Fruit fly (Drosophila melanogaster) whole organism, wandering third instar larva: ENCODE data around the gene ppk22.

Experiments used
- Hr83 ChIP-seq: fragments of 200-300 bp; sonication (Bioruptor generic); optimal IDR thresholded peaks from 2 replicates; lab custom pipeline; 2016; ENCODE audit warnings: missing biosample characterization, mild to moderate bottlenecking, missing genetic modification characterization, moderate library complexity; ENCODE audit not compliant: poor library complexity, severe bottlenecking
- Jra ChIP-seq: sonication (Bioruptor generic); optimal IDR thresholded peaks from 2 replicates; lab custom pipeline; 2016; ENCODE audit warnings: missing biosample characterization, missing genetic modification characterization
- Myc ChIP-seq: fragments of >200 bp; optimal IDR thresholded peaks from 2 replicates; lab custom pipeline; 2017
- br ChIP-seq: fragments of 200-800 bp; sonication (Bioruptor generic); optimal IDR thresholded peaks from 2 replicates; lab custom pipeline; 2016; ENCODE audit warnings: missing biosample characterization, missing genetic modification characterization
- brk ChIP-seq: fragments of 200-800 bp; sonication (Bioruptor generic); optimal IDR thresholded peaks from 2 replicates; lab custom pipeline; 2016; ENCODE audit warnings: missing biosample characterization, mild to moderate bottlenecking, missing genetic modification characterization
- dl ChIP-seq, 2 experiments: fragments of 175-275, 200-275 bp in 1 of 2; fragments of 200-275 bp in 1 of 2; sonication (Bioruptor generic); optimal IDR thresholded peaks; lab custom pipeline; 2018; ENCODE audit warnings: mild to moderate bottlenecking in 2 of 2, missing biosample characterization in 2 of 2, missing genetic modification characterization in 2 of 2, moderate library complexity in 2 of 2; ENCODE audit not compliant: partially characterized antibody in 2 of 2, insufficient read depth in 1 of 2
- h ChIP-seq: fragments of 200-800 bp; sonication (Bioruptor generic); optimal IDR thresholded peaks from 3 replicates; lab custom pipeline; 2016; ENCODE audit warnings: missing biosample characterization, mild to moderate bottlenecking, missing genetic modification characterization
- jim ChIP-seq: fragments of 175-275, 200-325 bp; sonication (Bioruptor generic); optimal IDR thresholded peaks from 2 replicates; lab custom pipeline; 2016; ENCODE audit warnings: missing biosample characterization, mild to moderate bottlenecking, missing genetic modification characterization
- lola ChIP-seq: fragments of >200 bp; optimal IDR thresholded peaks from 2 replicates; lab custom pipeline; 2017; ENCODE audit warnings: missing biosample characterization, missing genetic modification characterization
- psq ChIP-seq: fragments of 200-800 bp; sonication (Bioruptor generic); optimal IDR thresholded peaks from 3 replicates; lab custom pipeline; 2017; ENCODE audit warnings: missing biosample characterization, mild to moderate bottlenecking, missing genetic modification characterization, moderate library complexity
- sv ChIP-seq: fragments of 200-800 bp; sonication (Bioruptor generic); optimal IDR thresholded peaks from 3 replicates; lab custom pipeline; 2016; ENCODE audit warnings: missing biosample characterization, missing genetic modification characterization
- tai ChIP-seq: sonication (Bioruptor generic); optimal IDR thresholded peaks from 2 replicates; lab custom pipeline; 2016; ENCODE audit warnings: missing biosample characterization, missing genetic modification characterization

dm6 chr3R:24809576-24810279, 49.9 kb downstream of the ppk22 start:
- TF ChIP-seq Hr83 (GFP tag; lab: Kevin White, UChicago) (peak; percentile 89), psq (GFP tag; lab: Kevin White, UChicago) (no peak), lola (no peak), brk (no peak), tai (no peak), Myc (no peak), dl (GFP tag; optimal IDR thresholded peaks at IDR 0.05; lab: Kevin White, UChicago; ENCODE audit: insufficient read depth in 1 of 2, partially characterized antibody in 2 of 2) (no peak), jim (GFP tag; lab: Kevin White, UChicago) (no peak), sv (GFP tag; lab: Kevin White, UChicago) (peak; percentile 35), br (peak; percentile 16), h (GFP tag; lab: Kevin White, UChicago) (peak; percentile 72), Jra (GFP tag; lab: Kevin White, UChicago) (no peak)
